Worm (Caenorhabditis elegans) whole organism, early embryonic: ENCODE data around the gene dpy-28.

Experiments
- B0310.2 ChIP-seq: sonication (generic microtip); optimal IDR thresholded peaks from 2 replicates; lab custom pipeline; 2016; ENCODE audit warnings: mild to moderate bottlenecking, missing genetic modification characterization, missing compliant biosample characterization
- flt-1 ChIP-seq: fragments of 200-800 bp; sonication (Bioruptor generic); IDR thresholded peaks from 2 replicates; pipeline ENCODE4 v1.3.6; 2022; ENCODE audit warnings: missing genetic modification characterization, missing compliant biosample characterization
- hmbx-1 ChIP-seq: sonication (generic microtip); optimal IDR thresholded peaks from 2 replicates; lab custom pipeline; 2016; ENCODE audit warnings: mild to moderate bottlenecking, missing genetic modification characterization, missing compliant biosample characterization
- tbx-37 ChIP-seq: fragments of 200-800 bp; sonication (Bioruptor generic); conservative IDR thresholded peaks from 2 replicates; pipeline ENCODE4 v1.3.6; 2022; ENCODE audit warnings: missing genetic modification reagents, missing genetic modification characterization, missing compliant biosample characterization

DNA sequence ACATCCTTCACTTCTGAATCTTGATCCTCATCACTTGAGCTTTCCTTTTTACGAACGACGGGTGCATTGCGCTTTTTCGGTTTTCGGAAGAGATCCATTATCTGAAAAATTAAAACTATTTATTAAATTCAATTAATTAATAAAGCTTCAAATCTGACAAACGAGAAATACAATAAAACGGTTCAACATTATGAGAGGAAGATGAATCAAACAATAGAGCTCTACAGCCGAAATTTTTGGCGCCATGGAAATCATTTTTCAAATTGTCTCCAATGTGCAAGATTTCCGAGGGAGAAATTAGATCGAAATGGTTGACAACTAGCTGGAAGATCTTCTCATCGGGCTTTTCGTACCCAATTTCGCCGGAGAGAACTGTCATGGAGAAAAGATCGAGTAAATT, 5.4 kb upstream of the dpy-28 start, which contains the start of gene rnf-113:
- TF ChIP-seq hmbx-1 (tag; lab: Kevin White, UChicago) (no peak), flt-1 (GFP tag; lab: Robert Waterston, UW) (no peak), tbx-37 (GFP tag; lab: Robert Waterston, UW) (no peak), B0310.2 (no peak)
